Worm (Caenorhabditis elegans): ENCODE data around the gene F13E9.11.

ce11 chrIV:10898160-10898559 is 29.2 kb upstream of the F13E9.11 start:
- TF ChIP-seq madf-2 (tag; optimal IDR thresholded peaks at IDR 0.05) (no peak), mec-3 (tag; optimal IDR thresholded peaks at IDR 0.05; ENCODE audit: borderline replicate concordance) (no peak), odd-2 (tag; optimal IDR thresholded peaks at IDR 0.05) (no peak), npax-4 (tag; optimal IDR thresholded peaks at IDR 0.05) (no peak), fkh-10 (GFP tag; optimal IDR thresholded peaks at IDR 0.05) (no peak), pha-4 (tag; optimal IDR thresholded peaks at IDR 0.05) (no peak), ceh-6 (GFP tag; optimal IDR thresholded peaks at IDR 0.05) (no peak), ceh-30 (tag; optimal IDR thresholded peaks at IDR 0.05) (no peak)

All from whole organism, late embryonic.